Fruit fly (Drosophila melanogaster): ENCODE measurements around the gene Cubn2.

Cubn2 gene

DNA sequence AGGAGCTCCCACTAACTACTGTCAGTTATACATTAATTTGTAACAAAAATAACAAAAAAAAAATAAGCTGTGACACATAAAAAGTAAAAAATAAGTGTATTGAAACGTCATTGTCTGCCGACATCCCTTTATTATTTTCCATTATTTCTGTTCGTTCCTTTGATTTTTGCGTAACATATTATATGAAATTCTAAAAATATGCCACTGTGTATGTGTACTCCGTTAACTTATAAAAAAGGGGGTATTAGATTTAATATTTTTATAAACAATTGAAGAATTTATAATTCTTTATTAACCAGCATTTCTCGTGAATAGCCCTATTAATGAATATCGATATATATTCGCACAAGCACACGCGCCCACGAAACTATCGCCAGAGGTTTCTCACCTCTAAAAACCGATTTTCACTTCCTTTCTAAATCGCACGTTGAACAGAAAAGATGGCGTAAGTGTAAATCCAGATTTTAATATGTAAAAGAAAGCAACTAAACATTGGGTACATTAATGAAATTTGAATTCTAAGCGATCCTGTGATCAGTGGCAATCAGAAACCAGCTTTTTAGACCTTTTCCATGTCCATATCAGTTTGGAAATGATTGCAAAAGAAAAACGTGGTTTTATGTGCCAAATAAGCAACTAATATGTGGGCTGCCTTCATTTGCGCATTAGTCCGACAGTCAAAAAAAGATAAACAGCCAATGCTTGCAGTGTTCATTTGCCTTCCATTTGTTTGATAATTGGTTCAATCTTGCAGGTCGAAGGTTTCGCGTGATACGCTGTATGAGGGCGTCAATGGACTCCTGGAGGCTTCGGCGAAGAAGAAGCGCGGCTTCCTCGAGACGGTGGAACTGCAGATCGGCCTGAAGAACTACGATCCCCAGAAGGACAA, 8.1 kb upstream of the Cubn2 start, which contains the start of gene RpL10Ab (continued):
- TF ChIP-seq gro (GFP tag; optimal IDR thresholded peaks at IDR 0.05), result peak; percentile 26
- TF ChIP-seq CrebB (tag; optimal IDR thresholded peaks at IDR 0.05), result peak; percentile 44
- no peak for TF ChIP-seq Hmx (GFP tag; optimal IDR thresholded peaks at IDR 0.05)
- TF ChIP-seq CG6683 (GFP tag; optimal IDR thresholded peaks at IDR 0.05), result peak; percentile 25
- peak; percentile 82 for TF ChIP-seq lab (GFP tag; optimal IDR thresholded peaks at IDR 0.05)
- TF ChIP-seq CG16863 (GFP tag; optimal IDR thresholded peaks at IDR 0.05), result peak; percentile 27
- TF ChIP-seq CG14441 (GFP tag; IDR thresholded peaks at IDR 0.05), result peak; percentile 59
- TF ChIP-seq CG42726 (GFP tag; IDR thresholded peaks at IDR 0.05; ENCODE audit: partially characterized antibody), result peak; percentile 95
- TF ChIP-seq luna (GFP tag; optimal IDR thresholded peaks at IDR 0.05), result peak; percentile 24
- TF ChIP-seq org-1 (GFP tag; optimal IDR thresholded peaks at IDR 0.05), result peak; percentile 34
- TF ChIP-seq CG7357 (GFP tag; IDR thresholded peaks at IDR 0.05), result peak; percentile 66; the same call in 1 of the 3 replicates
- TF ChIP-seq CG13424 (tag; optimal IDR thresholded peaks at IDR 0.05), result peak; percentile 61
- peak; percentile 49 for TF ChIP-seq D19B (GFP tag; optimal IDR thresholded peaks at IDR 0.05)
- peak; percentile 50; the same call in 1 of the 3 replicates for TF ChIP-seq Optix (GFP tag; IDR thresholded peaks at IDR 0.05)
- TF ChIP-seq HHEX (GFP tag; optimal IDR thresholded peaks at IDR 0.05), result peak; percentile 51
- TF ChIP-seq CG2120 (GFP tag; optimal IDR thresholded peaks at IDR 0.05), result peak; percentile 20
- TF ChIP-seq Asciz (GFP tag; optimal IDR thresholded peaks at IDR 0.05), result peak; percentile 27
- peak; percentile 32 for TF ChIP-seq CG10274 (GFP tag; optimal IDR thresholded peaks at IDR 0.05)
- TF ChIP-seq inv (GFP tag; IDR thresholded peaks at IDR 0.05; ENCODE audit: partially characterized antibody), result peak; percentile 82
- no peak for TF ChIP-seq ara (GFP tag; IDR thresholded peaks at IDR 0.05)
- no peak for TF ChIP-seq fd102C (GFP tag; optimal IDR thresholded peaks at IDR 0.05)
- TF ChIP-seq CG7372 (GFP tag; IDR thresholded peaks at IDR 0.05), result peak; percentile 66; the same call in 1 of the 2 replicates
- peak; percentile 7 for TF ChIP-seq Fer2 (tag; optimal IDR thresholded peaks at IDR 0.05)
- no peak for TF ChIP-seq Deaf1 (tag; optimal IDR thresholded peaks at IDR 0.05)
- 0 out of 2 replicates have a peak, but pooled peaks have one; percentile 23 for TF ChIP-seq wor (GFP tag; IDR thresholded peaks at IDR 0.05)
- TF ChIP-seq CG7963 (GFP tag; IDR thresholded peaks at IDR 0.05; ENCODE audit: partially characterized antibody), result peak; percentile 88
- TF ChIP-seq nau (GFP tag; optimal IDR thresholded peaks at IDR 0.05), result peak; percentile 70
- TF ChIP-seq CG11456 (GFP tag; IDR thresholded peaks at IDR 0.05), result peak; percentile 89
- TF ChIP-seq ems (GFP tag; optimal IDR thresholded peaks at IDR 0.05), result peak; percentile 60
- peak; percentile 58 for TF ChIP-seq E2f1 (GFP tag; IDR thresholded peaks at IDR 0.05)
- peak; percentile 70 for TF ChIP-seq CG13287 (GFP tag; IDR thresholded peaks at IDR 0.05; ENCODE audit: partially characterized antibody)
- peak; percentile 96 for TF ChIP-seq Med (GFP tag)
- TF ChIP-seq vnd (GFP tag; IDR thresholded peaks at IDR 0.05; ENCODE audit: partially characterized antibody), result peak; percentile 74
- TF ChIP-seq Elba2 (GFP tag; optimal IDR thresholded peaks at IDR 0.05), result no peak
- peak; percentile 82 for TF ChIP-seq knrl (GFP tag; IDR thresholded peaks at IDR 0.05; ENCODE audit: partially characterized antibody)
- TF ChIP-seq Hr3 (GFP tag; optimal IDR thresholded peaks at IDR 0.05), result peak; percentile 70
- TF ChIP-seq CG15479 (GFP tag; optimal IDR thresholded peaks at IDR 0.05), result no peak
- TF ChIP-seq MBD-R2 (GFP tag; IDR thresholded peaks at IDR 0.05), result peak; percentile 37
- peak; percentile 49; the same call in 1 of the 3 replicates for TF ChIP-seq ken (GFP tag; IDR thresholded peaks at IDR 0.05)
- peak; percentile 36 for TF ChIP-seq CG3407 (GFP tag; optimal IDR thresholded peaks at IDR 0.05)
- TF ChIP-seq Awh (GFP tag; IDR thresholded peaks at IDR 0.05), result peak; percentile 54; the same call in 1 of the 2 replicates
- peak; percentile 72 for TF ChIP-seq tna (GFP tag; IDR thresholded peaks at IDR 0.05; ENCODE audit: partially characterized antibody)
- peak; percentile 88 for TF ChIP-seq phol (tag; optimal IDR thresholded peaks at IDR 0.05)
- peak; percentile 48 for TF ChIP-seq grau (tag; optimal IDR thresholded peaks at IDR 0.05)
- TF ChIP-seq MTF-1 (GFP tag; optimal IDR thresholded peaks at IDR 0.05; ENCODE audit: borderline replicate concordance), result peak; percentile 95
- no peak for TF ChIP-seq CG5180 (GFP tag; optimal IDR thresholded peaks at IDR 0.05)
- no peak for TF ChIP-seq CG8359 (GFP tag; optimal IDR thresholded peaks at IDR 0.05; ENCODE audit: borderline replicate concordance)
